Worm (Caenorhabditis elegans): ENCODE measurements around the gene Y43F8B.24.

Gene Y43F8B.24

ce11 chrV:19491302-19491701 is 34.1 kb downstream of the Y43F8B.24 start, which contains the start of gene Y43F8B.29:
TSS of gene Y43F8B.29 (plus strand) at chrV:19491602.
- TF ChIP-seq lir-3 (tag; optimal IDR thresholded peaks at IDR 0.05; ENCODE audit: poor library complexity) = no peak
- no peak for TF ChIP-seq egl-27 (tag; optimal IDR thresholded peaks at IDR 0.05)
- TF ChIP-seq efl-3 (GFP tag; optimal IDR thresholded peaks at IDR 0.05) = no peak
- TF ChIP-seq pqm-1 (tag; optimal IDR thresholded peaks at IDR 0.05) = no peak
- no peak for TF ChIP-seq lin-13 (GFP tag; optimal IDR thresholded peaks at IDR 0.05)
- TF ChIP-seq nhr-76 (tag; optimal IDR thresholded peaks at IDR 0.05) = no peak
- no peak for TF ChIP-seq grh-1 (GFP tag; IDR thresholded peaks at IDR 0.05)
- no peak for TF ChIP-seq sptf-1 (tag; optimal IDR thresholded peaks at IDR 0.05)
- TF ChIP-seq ama-1 (optimal IDR thresholded peaks at IDR 0.05) = no peak
- TF ChIP-seq irx-1 (tag; optimal IDR thresholded peaks at IDR 0.05) = no peak
- no peak for TF ChIP-seq nhr-90 (tag; optimal IDR thresholded peaks at IDR 0.05; ENCODE audit: poor library complexity)
- TF ChIP-seq nhr-237 (tag; optimal IDR thresholded peaks at IDR 0.05) = no peak
- no peak for TF ChIP-seq vab-15 (tag; optimal IDR thresholded peaks at IDR 0.05)
- TF ChIP-seq aha-1 (tag; optimal IDR thresholded peaks at IDR 0.05) = no peak
- TF ChIP-seq mdl-1 (tag; optimal IDR thresholded peaks at IDR 0.05) = no peak
- no peak for TF ChIP-seq elt-3 (tag; optimal IDR thresholded peaks at IDR 0.05)
- TF ChIP-seq jun-1 (tag; optimal IDR thresholded peaks at IDR 0.05) = no peak
- TF ChIP-seq fkh-10 (GFP tag; optimal IDR thresholded peaks at IDR 0.05) = no peak
- TF ChIP-seq unc-30 (tag; optimal IDR thresholded peaks at IDR 0.05) = no peak
- TF ChIP-seq ceh-82 (tag; optimal IDR thresholded peaks at IDR 0.05) = no peak

ce11 chrV:19495145-19495544 is 37.9 kb downstream of the Y43F8B.24 start:
- TF ChIP-seq egl-13 (tag; optimal IDR thresholded peaks at IDR 0.05) = no peak
- no peak for TF ChIP-seq fkh-8 (tag; optimal IDR thresholded peaks at IDR 0.05)
- TF ChIP-seq alr-1 (tag; optimal IDR thresholded peaks at IDR 0.05; ENCODE audit: borderline replicate concordance) = no peak
- no peak for TF ChIP-seq rnt-1 (tag; optimal IDR thresholded peaks at IDR 0.05)
- TF ChIP-seq Y116A8C.19 (tag; optimal IDR thresholded peaks at IDR 0.05; ENCODE audit: borderline replicate concordance) = no peak
- TF ChIP-seq elt-2 (tag; optimal IDR thresholded peaks at IDR 0.05) = no peak
- no peak for TF ChIP-seq lin-15B (tag; optimal IDR thresholded peaks at IDR 0.05)
- TF ChIP-seq aly-2 (tag; optimal IDR thresholded peaks at IDR 0.05) = no peak
- TF ChIP-seq lir-3 (tag; optimal IDR thresholded peaks at IDR 0.05; ENCODE audit: poor library complexity) = no peak
- TF ChIP-seq F16B12.6 (tag; optimal IDR thresholded peaks at IDR 0.05) = no peak
- no peak for TF ChIP-seq grh-1 (GFP tag; IDR thresholded peaks at IDR 0.05)
- no peak for TF ChIP-seq unc-62 (GFP tag; optimal IDR thresholded peaks at IDR 0.05)

ce11 chrV:19495587-19495986 is 38.4 kb downstream of the Y43F8B.24 start, which contains the start of gene scl-21:
TSS of gene scl-21 (minus strand) at chrV:19495687.
- TF ChIP-seq lsy-2 (tag; optimal IDR thresholded peaks at IDR 0.05) = no peak
- TF ChIP-seq egl-13 (tag; optimal IDR thresholded peaks at IDR 0.05) = no peak
- no peak for TF ChIP-seq nhr-47 (tag; optimal IDR thresholded peaks at IDR 0.05)
- no peak for TF ChIP-seq nhr-19 (GFP tag; conservative IDR thresholded peaks at IDR 0.05)
- no peak for TF ChIP-seq rnt-1 (tag; optimal IDR thresholded peaks at IDR 0.05)
- no peak for TF ChIP-seq ceh-82 (tag; optimal IDR thresholded peaks at IDR 0.05)

- TF ChIP-seq tlp-1 (tag; optimal IDR thresholded peaks at IDR 0.05) (no peak), fkh-8 (tag; optimal IDR thresholded peaks at IDR 0.05) (no peak), vab-15 (tag; optimal IDR thresholded peaks at IDR 0.05) (no peak), irx-1 (tag; optimal IDR thresholded peaks at IDR 0.05) (no peak), snpc-4 (tag; optimal IDR thresholded peaks at IDR 0.05) (no peak), nhr-19 (GFP tag; conservative IDR thresholded peaks at IDR 0.05) (no peak), alr-1 (tag; optimal IDR thresholded peaks at IDR 0.05; ENCODE audit: borderline replicate concordance) (no peak), sup-37 (GFP tag; optimal IDR thresholded peaks at IDR 0.05) (no peak), F16B12.6 (tag; optimal IDR thresholded peaks at IDR 0.05) (no peak), elt-3 (tag; optimal IDR thresholded peaks at IDR 0.05) (no peak)
These were observed 39.9 kb downstream of the Y43F8B.24 start for ce11 chrV:19497087-19497486.

Data from whole organism, L1 larva.